ENCODE assay signal across 1 fruit fly cellular context in genomic region chr3L:14296433-14296832, dm6.
TF ChIP-seq lines count a peak whose summit lies in the region.

No protein-coding gene starts in this region.

TF ChIP-seq in whole organism, embryonic, 481 proteins besides CTCF, POLR2A, EP300 and RAD21 (continued from another document):
- peak; percentile 25 for TF ChIP-seq CG2678 (tag; optimal IDR thresholded peaks at IDR 0.05; lab: Kevin White, UChicago)
- no peak for TF ChIP-seq CG9609 (GFP tag; optimal IDR thresholded peaks at IDR 0.05; lab: Kevin White, UChicago)
- TF ChIP-seq CG11504 (tag; optimal IDR thresholded peaks at IDR 0.05; lab: Kevin White, UChicago), result peak; percentile 23
- TF ChIP-seq sens (GFP tag; lab: Kevin White, UChicago), result peak; percentile 73
- peak; percentile 45 for TF ChIP-seq CG2712 (tag; optimal IDR thresholded peaks at IDR 0.05; lab: Kevin White, UChicago)
- TF ChIP-seq CG7928 (GFP tag; optimal IDR thresholded peaks at IDR 0.05; lab: Kevin White, UChicago), result no peak
